Worm (Caenorhabditis elegans) whole organism, late embryonic: Measurements from ENCODE around the gene har-1.

Source experiments
- Y22D7AL.16 ChIP-seq: sonication (generic microtip); optimal IDR thresholded peaks from 2 replicates; lab custom pipeline; 2016; ENCODE audit warnings: missing genetic modification characterization, missing compliant biosample characterization
- ceh-2 ChIP-seq: sonication (generic microtip); optimal IDR thresholded peaks from 2 replicates; lab custom pipeline; 2016; ENCODE audit warnings: missing genotype, missing genetic modification characterization, missing compliant biosample characterization
- ceh-31 ChIP-seq: sonication (generic microtip); optimal IDR thresholded peaks from 2 replicates; lab custom pipeline; 2016; ENCODE audit warnings: missing genetic modification characterization, missing compliant biosample characterization
- ceh-9 ChIP-seq: sonication (generic microtip); optimal IDR thresholded peaks from 2 replicates; lab custom pipeline; 2016; ENCODE audit warnings: mild to moderate bottlenecking, missing genetic modification characterization, inconsistent platforms, missing compliant biosample characterization
- ets-4 ChIP-seq: sonication (generic microtip); optimal IDR thresholded peaks from 2 replicates; lab custom pipeline; 2016; ENCODE audit warnings: missing genetic modification characterization, missing compliant biosample characterization
- hlh-30 ChIP-seq: sonication (generic microtip); optimal IDR thresholded peaks from 2 replicates; lab custom pipeline; 2017; ENCODE audit warnings: antibody characterized with exemption, missing genetic modification characterization, missing compliant biosample characterization; ENCODE audit not compliant: insufficient read depth
- nfya-1 ChIP-seq: sonication (generic microtip); optimal IDR thresholded peaks from 2 replicates; lab custom pipeline; 2017; ENCODE audit warnings: missing genetic modification characterization, mild to moderate bottlenecking, missing compliant biosample characterization, antibody characterized with exemption, moderate library complexity
- nhr-11 ChIP-seq: fragments of 150-350 bp; optimal IDR thresholded peaks from 2 replicates; lab custom pipeline; 2014; ENCODE audit warnings: missing biosample characterization, missing genetic modification characterization
- odd-2 ChIP-seq: sonication (generic microtip); optimal IDR thresholded peaks from 2 replicates; lab custom pipeline; 2017; ENCODE audit warnings: antibody characterized with exemption, mild to moderate bottlenecking, missing genetic modification characterization, missing compliant biosample characterization
- pag-3 ChIP-seq: sonication (generic microtip); optimal IDR thresholded peaks from 2 replicates; lab custom pipeline; 2016; ENCODE audit warnings: missing compliant biosample characterization, missing genetic modification characterization, borderline replicate concordance
- pha-4 ChIP-seq: fragments of 150-350 bp; optimal IDR thresholded peaks from 2 replicates; lab custom pipeline; 2018; ENCODE audit warnings: missing biosample characterization, missing genetic modification reagents, missing genetic modification characterization
- rnt-1 ChIP-seq: sonication (generic microtip); optimal IDR thresholded peaks from 2 replicates; lab custom pipeline; 2016; ENCODE audit warnings: missing genetic modification characterization, missing compliant biosample characterization
- sox-4 ChIP-seq: sonication (generic microtip); optimal IDR thresholded peaks from 2 replicates; lab custom pipeline; 2017; ENCODE audit warnings: mild to moderate bottlenecking, missing genetic modification characterization, inconsistent platforms, missing compliant biosample characterization

- no peak for TF ChIP-seq sox-4
- TF ChIP-seq ets-4 (tag; lab: Kevin White, UChicago), result no peak
- no peak for TF ChIP-seq nhr-11 (tag; lab: Kevin White, UChicago)
- no peak for TF ChIP-seq ceh-31
- TF ChIP-seq ceh-2 (tag; lab: Kevin White, UChicago), result no peak
- no peak for TF ChIP-seq ceh-9 (tag; lab: Kevin White, UChicago)
- no peak for TF ChIP-seq rnt-1 (tag; lab: Kevin White, UChicago)
- no peak for TF ChIP-seq hlh-30 (tag; lab: Kevin White, UChicago)
- no peak for TF ChIP-seq Y22D7AL.16 (tag; lab: Kevin White, UChicago)
- TF ChIP-seq nfya-1 (tag; lab: Kevin White, UChicago), result no peak
- no peak for TF ChIP-seq pha-4 (tag; lab: Kevin White, UChicago)
- no peak for TF ChIP-seq odd-2
- no peak for TF ChIP-seq pag-3 (tag; lab: Kevin White, UChicago)
Measured at ce11 chrIII:4151548-4152104, at the start of gene har-1, which contains the start of gene wht-3.
